Worm (Caenorhabditis elegans) whole organism, young adult: Measurements from ENCODE around the gene F13B6.2.

ENCODE experiments used
- C06A6.2 ChIP-seq: fragments of 200-800 bp; sonication (Bioruptor generic); conservative IDR thresholded peaks from 2 replicates; pipeline ENCODE4 v1.3.6; 2022; ENCODE audit warnings: missing genetic modification characterization, missing compliant biosample characterization
- C17E4.6 ChIP-seq: fragments of 200-800 bp; sonication (Bioruptor generic); IDR thresholded peaks from 2 replicates; pipeline ENCODE4 v1.3.6; 2022; ENCODE audit warnings: missing genetic modification reagents, missing genetic modification characterization, missing compliant biosample characterization
- F22D6.2 ChIP-seq: sonication (generic microtip); optimal IDR thresholded peaks from 2 replicates; lab custom pipeline; 2016; ENCODE audit warnings: mild to moderate bottlenecking, missing genetic modification characterization, missing compliant biosample characterization
- F23B12.7 ChIP-seq: sonication (generic microtip); optimal IDR thresholded peaks from 2 replicates; lab custom pipeline; 2017; ENCODE audit warnings: missing genetic modification characterization, mild to moderate bottlenecking, missing compliant biosample characterization, antibody characterized with exemption, moderate library complexity; ENCODE audit not compliant: insufficient read depth
- F37B4.10 ChIP-seq: fragments of 200-800 bp; sonication (Bioruptor generic); IDR thresholded peaks from 2 replicates; pipeline ENCODE4 v1.3.6; 2022; ENCODE audit warnings: missing genetic modification characterization, missing compliant biosample characterization
- F52B5.7 ChIP-seq: sonication (generic microtip); optimal IDR thresholded peaks from 2 replicates; lab custom pipeline; 2016; ENCODE audit warnings: mild to moderate bottlenecking, missing genetic modification characterization, missing compliant biosample characterization
- F55B11.4 ChIP-seq: sonication (generic microtip); optimal IDR thresholded peaks from 2 replicates; lab custom pipeline; 2016; ENCODE audit warnings: missing compliant biosample characterization, missing genetic modification characterization, borderline replicate concordance; ENCODE audit not compliant: insufficient read depth
- F57A8.1 ChIP-seq: fragments of 200-800 bp; sonication (Bioruptor generic); optimal IDR thresholded peaks from 2 replicates; lab custom pipeline; 2018; ENCODE audit warnings: mild to moderate bottlenecking, missing genetic modification characterization, moderate library complexity, missing compliant biosample characterization
- K11D2.4 ChIP-seq: fragments of 200-800 bp; sonication (Bioruptor generic); IDR thresholded peaks from 2 replicates; pipeline ENCODE4 v1.3.6; 2022; ENCODE audit warnings: missing genetic modification reagents, missing genetic modification characterization, missing compliant biosample characterization
- K12H6.12 ChIP-seq: fragments of 200-800 bp; sonication (Bioruptor generic); optimal IDR thresholded peaks from 2 replicates; lab custom pipeline; 2018; ENCODE audit warnings: mild to moderate bottlenecking, missing genetic modification characterization, missing compliant biosample characterization
- Y53F4B.3 ChIP-seq: fragments of 200-800 bp; sonication (Bioruptor generic); IDR thresholded peaks from 2 replicates; pipeline ENCODE4 v1.3.6; 2022; ENCODE audit warnings: missing genetic modification reagents, missing genetic modification characterization, missing compliant biosample characterization
- Y67H2A.10 ChIP-seq: fragments of 200-800 bp; sonication (Bioruptor generic); conservative IDR thresholded peaks from 2 replicates; pipeline ENCODE4 v1.3.6; 2022; ENCODE audit warnings: missing genetic modification reagents, missing genetic modification characterization, missing compliant biosample characterization
- ZK185.1 ChIP-seq: sonication (generic microtip); optimal IDR thresholded peaks from 2 replicates; lab custom pipeline; 2016; ENCODE audit warnings: mild to moderate bottlenecking, missing genetic modification characterization, missing compliant biosample characterization; ENCODE audit not compliant: poor library complexity, severe bottlenecking
- attf-5 ChIP-seq: fragments of 200-800 bp; sonication (Bioruptor generic); optimal IDR thresholded peaks from 2 replicates; lab custom pipeline; 2018; ENCODE audit warnings: mild to moderate bottlenecking, missing genetic modification characterization, missing compliant biosample characterization
- cebp-1 ChIP-seq, 2 experiments: fragments of 200-800 bp in 1 of 2; sonication (Bioruptor generic) in 1 of 2; sonication (generic microtip) in 1 of 2; IDR thresholded peaks in 1 of 2; optimal IDR thresholded peaks in 1 of 2; 2 replicates each; pipeline versions ENCODE4 v1.3.6 to Lab custom; 2017 to 2022; ENCODE audit warnings: missing compliant biosample characterization in 2 of 2, missing genetic modification characterization in 2 of 2, mild to moderate bottlenecking in 1 of 2, missing genetic modification reagents in 1 of 2, moderate library complexity in 1 of 2
- ceh-40 ChIP-seq: fragments of 200-800 bp; sonication (Bioruptor generic); IDR thresholded peaks from 2 replicates; pipeline ENCODE4 v1.3.6; 2022; ENCODE audit warnings: missing genetic modification characterization, missing compliant biosample characterization
- ceh-58 ChIP-seq: fragments of 200-800 bp; sonication (Bioruptor generic); IDR thresholded peaks from 2 replicates; pipeline ENCODE4 v1.3.6; 2022; ENCODE audit warnings: missing genetic modification characterization, missing compliant biosample characterization
- ceh-91 ChIP-seq: fragments of 200-800 bp; sonication (Bioruptor generic); IDR thresholded peaks from 2 replicates; pipeline ENCODE4 v1.3.6; 2022; ENCODE audit warnings: missing genetic modification reagents, missing genetic modification characterization, missing compliant biosample characterization
- chd-7 ChIP-seq: sonication (generic microtip); optimal IDR thresholded peaks from 2 replicates; lab custom pipeline; 2016; ENCODE audit warnings: mild to moderate bottlenecking, missing genetic modification characterization, moderate library complexity, missing compliant biosample characterization
- dox-1 ChIP-seq: fragments of 200-800 bp; sonication (Bioruptor generic); IDR thresholded peaks from 2 replicates; pipeline ENCODE4 v1.3.6; 2022; ENCODE audit warnings: missing genetic modification reagents, missing genetic modification characterization, missing compliant biosample characterization
- dpff-1 ChIP-seq: sonication (generic microtip); optimal IDR thresholded peaks from 2 replicates; lab custom pipeline; 2017; ENCODE audit warnings: mild to moderate bottlenecking, missing genetic modification characterization, missing compliant biosample characterization
- efl-1 ChIP-seq: fragments of 150-350 bp; optimal IDR thresholded peaks from 2 replicates; lab custom pipeline; 2014; ENCODE audit warnings: missing biosample characterization, missing genetic modification reagents, missing genetic modification characterization
- ets-4 ChIP-seq: fragments of 200-800 bp; sonication (Bioruptor generic); optimal IDR thresholded peaks from 2 replicates; lab custom pipeline; 2018; ENCODE audit warnings: mild to moderate bottlenecking, missing genetic modification characterization, missing compliant biosample characterization
- fkh-3 ChIP-seq: sonication (generic microtip); optimal IDR thresholded peaks from 2 replicates; lab custom pipeline; 2016; ENCODE audit warnings: mild to moderate bottlenecking, missing genetic modification characterization, missing compliant biosample characterization
- gei-17 ChIP-seq: fragments of 200-800 bp; sonication (Bioruptor generic); optimal IDR thresholded peaks from 2 replicates; lab custom pipeline; 2018; ENCODE audit warnings: mild to moderate bottlenecking, missing genetic modification characterization, missing compliant biosample characterization
- hlh-26 ChIP-seq: fragments of 200-800 bp; sonication (Bioruptor generic); conservative IDR thresholded peaks from 2 replicates; pipeline ENCODE4 v1.3.6; 2022; ENCODE audit warnings: missing genetic modification reagents, missing genetic modification characterization, missing compliant biosample characterization
- hmg-1.2 ChIP-seq: fragments of 200-800 bp; sonication (Bioruptor generic); IDR thresholded peaks from 2 replicates; pipeline ENCODE4 v1.3.6; 2022; ENCODE audit warnings: missing genetic modification reagents, missing genetic modification characterization, missing compliant biosample characterization
- let-526 ChIP-seq: fragments of 200-800 bp; sonication (Bioruptor generic); IDR thresholded peaks from 2 replicates; pipeline ENCODE4 v1.3.6; 2022; ENCODE audit warnings: missing genetic modification reagents, missing genetic modification characterization, missing compliant biosample characterization
- let-607 ChIP-seq, 2 experiments: fragments of 200-800 bp in 1 of 2; sonication (Bioruptor generic) in 1 of 2; sonication (generic microtip) in 1 of 2; optimal IDR thresholded peaks; 2 replicates each; lab custom pipeline; 2016 to 2018; ENCODE audit warnings: mild to moderate bottlenecking in 2 of 2, missing compliant biosample characterization in 2 of 2, missing genetic modification characterization in 2 of 2, moderate library complexity in 2 of 2, missing genotype in 1 of 2
- lin-26 ChIP-seq: fragments of 200-800 bp; sonication (Bioruptor generic); IDR thresholded peaks from 2 replicates; pipeline ENCODE4 v1.3.6; 2022; ENCODE audit warnings: missing genetic modification reagents, missing genetic modification characterization, missing compliant biosample characterization
- lin-35 ChIP-seq, 3 experiments: fragments of 150-350 bp in 2 of 3; sonication (generic microtip) in 1 of 3; optimal IDR thresholded peaks; 2 replicates each; lab custom pipeline; 2014 to 2018; ENCODE audit warnings: missing biosample characterization in 3 of 3, missing genetic modification characterization in 3 of 3, missing genetic modification reagents in 3 of 3
- lin-54 ChIP-seq: fragments of 200-800 bp; sonication (Bioruptor generic); optimal IDR thresholded peaks from 2 replicates; lab custom pipeline; 2018; ENCODE audit warnings: mild to moderate bottlenecking, missing genetic modification characterization, missing compliant biosample characterization
- lsl-1 ChIP-seq: fragments of 200-800 bp; sonication (Bioruptor generic); optimal IDR thresholded peaks from 2 replicates; lab custom pipeline; 2018; ENCODE audit warnings: mild to moderate bottlenecking, missing genetic modification characterization, moderate library complexity, missing compliant biosample characterization
- madf-3 ChIP-seq: fragments of 200-800 bp; sonication (Bioruptor generic); IDR thresholded peaks from 2 replicates; pipeline ENCODE4 v1.3.6; 2022; ENCODE audit warnings: missing genetic modification reagents, missing genetic modification characterization, missing compliant biosample characterization
- mes-4 ChIP-seq: sonication (generic microtip); optimal IDR thresholded peaks from 2 replicates; lab custom pipeline; 2016; ENCODE audit warnings: missing genotype, missing genetic modification characterization, missing compliant biosample characterization
- nfya-2 ChIP-seq: fragments of 200-800 bp; sonication (Bioruptor generic); IDR thresholded peaks from 2 replicates; pipeline ENCODE4 v1.3.6; 2022; ENCODE audit warnings: missing genetic modification reagents, missing genetic modification characterization, missing compliant biosample characterization
- nhr-120 ChIP-seq: fragments of 200-800 bp; sonication (Bioruptor generic); IDR thresholded peaks from 2 replicates; pipeline ENCODE4 v1.3.6; 2022; ENCODE audit warnings: missing genetic modification characterization, missing compliant biosample characterization
- nhr-27 ChIP-seq: fragments of 200-800 bp; sonication (Bioruptor generic); optimal IDR thresholded peaks from 2 replicates; lab custom pipeline; 2018; ENCODE audit warnings: mild to moderate bottlenecking, missing genetic modification characterization, moderate library complexity, missing compliant biosample characterization
- nhr-90 ChIP-seq: sonication (generic microtip); optimal IDR thresholded peaks from 2 replicates; lab custom pipeline; 2016; ENCODE audit warnings: missing genotype, mild to moderate bottlenecking, missing genetic modification characterization, missing compliant biosample characterization
- pbrm-1 ChIP-seq: fragments of 200-800 bp; sonication (Bioruptor generic); IDR thresholded peaks from 2 replicates; pipeline ENCODE4 v1.3.6; 2022; ENCODE audit warnings: missing genetic modification reagents, missing genetic modification characterization, missing compliant biosample characterization
- rec-8 ChIP-seq, 2 experiments: sonication (generic microtip); optimal IDR thresholded peaks; 2 replicates each; lab custom pipeline; 2016; ENCODE audit warnings: mild to moderate bottlenecking in 2 of 2, missing genetic modification characterization in 2 of 2, missing genetic modification reagents in 2 of 2, missing genotype in 2 of 2, missing biosample characterization in 1 of 2, missing compliant biosample characterization in 1 of 2, moderate library complexity in 1 of 2
- sptf-2 ChIP-seq: fragments of 200-800 bp; sonication (Bioruptor generic); optimal IDR thresholded peaks from 2 replicates; lab custom pipeline; 2018; ENCODE audit warnings: mild to moderate bottlenecking, missing genetic modification characterization, missing compliant biosample characterization
- tbx-9 ChIP-seq: sonication (generic microtip); optimal IDR thresholded peaks from 2 replicates; lab custom pipeline; 2016; ENCODE audit warnings: borderline replicate concordance, missing genetic modification characterization, inconsistent platforms, missing compliant biosample characterization
- tlf-1 ChIP-seq: fragments of 200-800 bp; sonication (Bioruptor generic); optimal IDR thresholded peaks from 2 replicates; lab custom pipeline; 2018; ENCODE audit warnings: mild to moderate bottlenecking, missing genetic modification characterization, missing compliant biosample characterization

Gene F13B6.2

DNA sequence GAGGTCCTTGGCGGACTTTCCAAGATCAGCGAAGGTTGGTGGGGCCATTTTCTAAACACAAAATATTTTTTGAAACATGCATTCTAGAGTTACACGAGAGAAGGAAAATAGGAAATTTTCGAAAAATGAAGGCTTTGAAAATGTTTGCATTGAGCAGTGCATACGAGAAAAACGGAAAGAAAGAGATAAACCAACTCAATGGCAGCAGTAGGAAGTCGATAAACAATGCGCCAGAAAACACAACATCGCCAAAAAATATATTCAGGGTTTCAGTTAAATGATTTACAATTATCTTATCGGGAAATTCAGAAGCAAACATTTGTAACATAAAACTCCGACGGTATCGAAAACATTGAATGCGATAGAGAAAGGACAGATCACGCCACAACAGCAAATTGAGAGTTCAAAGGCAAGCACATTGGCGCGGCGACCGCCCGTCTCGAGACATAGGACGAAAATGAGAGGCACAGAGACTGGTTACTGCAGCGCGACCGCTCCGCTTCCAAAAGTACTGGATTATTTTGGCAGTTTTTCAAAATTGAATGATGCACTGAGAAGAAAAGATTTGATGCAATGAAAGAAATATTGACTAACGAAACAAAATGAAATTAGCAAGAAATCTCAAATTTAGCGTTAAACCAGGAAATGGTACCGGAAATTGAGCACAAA, 47.9 kb upstream of the F13B6.2 start, which contains the start of the genes vdac-1 and R05G6.5 (continued):
- TF ChIP-seq ets-4 (GFP tag; lab: Kevin White, UChicago) (peak; percentile 48), hmg-1.2 (GFP tag; lab: Robert Waterston, UW) (peak; percentile 92), let-526 (GFP tag; lab: Robert Waterston, UW) (no peak), lin-54 (GFP tag; lab: Kevin White, UChicago) (peak; percentile 81), fkh-3 (tag; lab: Kevin White, UChicago) (no peak), attf-5 (peak; percentile 80), nhr-120 (GFP tag; lab: Robert Waterston, UW) (no peak), gei-17 (GFP tag; lab: Kevin White, UChicago) (no peak), tbx-9 (no peak), F52B5.7 (tag; lab: Kevin White, UChicago) (peak; percentile 35), F37B4.10 (GFP tag; lab: Robert Waterston, UW) (no peak), mes-4 (no peak), pbrm-1 (GFP tag; lab: Robert Waterston, UW) (0 out of 2 replicates have a peak, but pooled peaks have one; percentile 55), efl-1 (GFP tag; lab: Kevin White, UChicago) (no peak), dpff-1 (tag; lab: Kevin White, UChicago) (no peak), hlh-26 (GFP tag; lab: Robert Waterston, UW) (no peak), lsl-1 (GFP tag; lab: Kevin White, UChicago) (no peak), C17E4.6 (GFP tag; lab: Robert Waterston, UW) (no peak)

DNA sequence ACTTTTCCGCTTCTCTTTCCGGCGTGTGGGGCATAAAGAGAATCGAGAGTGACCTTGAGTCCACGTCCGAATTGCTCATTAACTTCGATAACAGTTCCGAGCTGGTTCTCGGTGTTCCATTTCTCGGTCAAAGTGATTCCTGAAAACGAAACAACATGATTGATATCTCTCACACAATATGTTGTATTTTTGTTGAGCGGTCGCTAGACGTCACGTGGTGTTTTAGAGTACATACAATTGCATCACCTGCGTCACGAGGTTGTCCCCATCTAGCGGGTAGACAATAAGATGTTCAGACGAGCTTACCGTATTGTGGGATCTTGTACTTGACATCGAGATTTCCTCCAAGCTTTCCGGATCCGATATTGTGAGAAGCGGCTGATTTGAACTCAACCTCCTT, 47.2 kb upstream of the F13B6.2 start:
- TF ChIP-seq Y53F4B.3 (GFP tag; lab: Robert Waterston, UW) = no peak
- 0 out of 2 replicates have a peak, but pooled peaks have one; percentile 62 for TF ChIP-seq ceh-40
- no peak for TF ChIP-seq F23B12.7 (tag; lab: Kevin White, UChicago)
- TF ChIP-seq K12H6.12 = no peak
- no peak for TF ChIP-seq tlf-1 (GFP tag; lab: Kevin White, UChicago)
- no peak for TF ChIP-seq nhr-27 (tag; lab: Kevin White, UChicago)
- no peak for TF ChIP-seq F22D6.2 (tag; lab: Kevin White, UChicago)
- peak; percentile 0 for TF ChIP-seq sptf-2 (GFP tag; lab: Kevin White, UChicago)
- TF ChIP-seq ZK185.1 (tag; lab: Kevin White, UChicago) = peak; percentile 54
- TF ChIP-seq pbrm-1 (GFP tag; lab: Robert Waterston, UW) = peak; percentile 37; the same call in 1 of the 2 replicates
- TF ChIP-seq C06A6.2 (GFP tag; lab: Robert Waterston, UW) = no peak
- TF ChIP-seq lin-35 (GFP tag; optimal IDR thresholded peaks at IDR 0.05; lab: Kevin White, UChicago) = no peak
- no peak for TF ChIP-seq cebp-1 (GFP tag; IDR thresholded peaks at IDR 0.05; lab: Robert Waterston, UW)
- TF ChIP-seq cebp-1 (tag; optimal IDR thresholded peaks at IDR 0.05; lab: Kevin White, UChicago) = peak; percentile 57
- TF ChIP-seq F55B11.4 (tag; lab: Kevin White, UChicago) = no peak
- no peak for TF ChIP-seq nhr-90 (tag; lab: Kevin White, UChicago)
- TF ChIP-seq rec-8 (tag; optimal IDR thresholded peaks at IDR 0.05; lab: Kevin White, UChicago) = no peak
- no peak for TF ChIP-seq K11D2.4
- no peak for TF ChIP-seq chd-7 (tag; lab: Kevin White, UChicago)
- TF ChIP-seq let-526 (GFP tag; lab: Robert Waterston, UW) = no peak
- TF ChIP-seq nhr-120 (GFP tag; lab: Robert Waterston, UW) = no peak
- no peak for TF ChIP-seq lin-26 (GFP tag; lab: Robert Waterston, UW)
- TF ChIP-seq ceh-58 (GFP tag; lab: Robert Waterston, UW) = no peak
- TF ChIP-seq let-607 (tag; optimal IDR thresholded peaks at IDR 0.05; lab: Kevin White, UChicago) = no peak
- 0 out of 2 replicates have a peak, but pooled peaks have one; percentile 51 for TF ChIP-seq Y67H2A.10 (GFP tag; lab: Robert Waterston, UW)
- no peak for TF ChIP-seq F57A8.1 (GFP tag; lab: Kevin White, UChicago)
- 0 out of 2 replicates have a peak, but pooled peaks have one; percentile 54 for TF ChIP-seq madf-3 (GFP tag; lab: Robert Waterston, UW)
- TF ChIP-seq lin-54 (GFP tag; lab: Kevin White, UChicago) = peak; percentile 21
- no peak for TF ChIP-seq dox-1 (GFP tag; lab: Robert Waterston, UW)
- no peak for TF ChIP-seq nfya-2
- no peak for TF ChIP-seq ceh-91
- no peak for TF ChIP-seq attf-5
